Worm (Caenorhabditis elegans): ENCODE data around the gene mccc-1.

mccc-1 gene

DNA sequence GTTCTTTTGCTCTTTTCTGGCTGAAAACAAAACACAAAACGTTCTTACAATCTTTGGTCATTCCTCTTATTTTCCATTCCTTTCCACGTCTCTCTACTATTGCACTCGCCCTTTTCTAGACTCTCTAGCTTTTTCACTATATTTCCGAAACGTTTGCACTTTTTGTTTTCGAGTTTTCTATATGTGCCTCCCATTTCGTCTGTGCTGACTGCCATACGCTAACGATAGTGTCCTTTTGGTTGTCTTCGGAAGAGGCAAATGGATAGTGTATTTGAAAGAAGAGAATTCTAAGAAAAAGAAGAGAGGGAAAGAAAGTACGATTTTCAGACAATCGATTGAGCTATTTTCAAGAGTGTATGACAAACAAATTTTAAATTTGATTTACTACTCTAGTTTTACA, 11.6 kb upstream of the mccc-1 start (continued):
- TF ChIP-seq dmd-6 (GFP tag; IDR thresholded peaks at IDR 0.05) (peak; percentile 46; the same call in 1 of the 2 replicates), ztf-11 (tag; optimal IDR thresholded peaks at IDR 0.05) (no peak)

DNA sequence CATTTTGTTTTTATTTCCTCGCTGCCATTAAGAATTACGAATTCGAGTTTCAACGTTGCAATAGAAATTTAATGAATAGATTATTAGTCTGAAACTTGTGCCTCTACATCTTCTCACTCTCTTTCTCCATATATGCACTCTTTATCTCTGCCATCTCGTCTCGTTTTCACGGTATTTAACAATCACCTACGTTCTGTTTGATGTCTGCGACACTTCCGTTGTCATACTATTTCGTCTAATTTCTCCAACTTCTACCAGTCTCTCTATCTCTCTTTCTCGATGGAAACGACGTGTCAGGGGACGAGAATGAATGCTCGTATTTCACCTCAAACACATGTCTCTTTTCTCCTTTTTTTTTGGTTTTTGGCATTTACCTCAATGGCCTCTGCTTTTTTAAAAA, 10.5 kb upstream of the mccc-1 start:
- peak; percentile 30; the same call in 1 of the 2 replicates for TF ChIP-seq lin-1 (GFP tag; IDR thresholded peaks at IDR 0.05)
- peak; percentile 37 for TF ChIP-seq mes-2 (tag; optimal IDR thresholded peaks at IDR 0.05; ENCODE audit: poor library complexity, severe bottlenecking)
- TF ChIP-seq cey-2 (tag; optimal IDR thresholded peaks at IDR 0.05; ENCODE audit: borderline replicate concordance, insufficient read depth), result no peak
- TF ChIP-seq hlh-30 (tag; optimal IDR thresholded peaks at IDR 0.05; ENCODE audit: insufficient read depth), result peak; percentile 84
- no peak for TF ChIP-seq Y75B8A.6 (GFP tag; IDR thresholded peaks at IDR 0.05)
- no peak for TF ChIP-seq attf-4 (tag; optimal IDR thresholded peaks at IDR 0.05)
- peak; percentile 20 for TF ChIP-seq rbr-2 (tag; optimal IDR thresholded peaks at IDR 0.05)
- TF ChIP-seq mxl-3 (GFP tag; optimal IDR thresholded peaks at IDR 0.05), result peak; percentile 71
- no peak for TF ChIP-seq ceh-82 (tag; optimal IDR thresholded peaks at IDR 0.05)
- no peak for TF ChIP-seq ceh-28 (tag; optimal IDR thresholded peaks at IDR 0.05)
- peak; percentile 12 for TF ChIP-seq dpl-1 (GFP tag; optimal IDR thresholded peaks at IDR 0.05)
- TF ChIP-seq unc-62 (GFP tag; optimal IDR thresholded peaks at IDR 0.05 in 1 of 2), result peak in 1 of 2 experiments; percentile 14
- no peak for TF ChIP-seq unc-62 (tag; optimal IDR thresholded peaks at IDR 0.05)
- TF ChIP-seq Y48G9A.11 (GFP tag; IDR thresholded peaks at IDR 0.05), result no peak
- TF ChIP-seq T20F7.1 (GFP tag; optimal IDR thresholded peaks at IDR 0.05), result peak; percentile 26
- TF ChIP-seq nhr-11 (tag; optimal IDR thresholded peaks at IDR 0.05), result peak; percentile 53
- TF ChIP-seq nhr-48 (tag; optimal IDR thresholded peaks at IDR 0.05), result peak; percentile 60
- TF ChIP-seq nhr-77 (tag; optimal IDR thresholded peaks at IDR 0.05), result peak; percentile 17
- TF ChIP-seq hlh-11 (tag; optimal IDR thresholded peaks at IDR 0.05), result peak; percentile 71
- no peak for TF ChIP-seq F44E2.7 (GFP tag; IDR thresholded peaks at IDR 0.05)
- TF ChIP-seq madf-9 (GFP tag; conservative IDR thresholded peaks at IDR 0.05), result no peak
- no peak for TF ChIP-seq spr-3 (GFP tag; optimal IDR thresholded peaks at IDR 0.05)
- TF ChIP-seq unc-39 (tag; optimal IDR thresholded peaks at IDR 0.05), result no peak
- TF ChIP-seq ceh-20 (GFP tag; IDR thresholded peaks at IDR 0.05), result peak; percentile 9; the same call in 1 of the 2 replicates
- no peak for TF ChIP-seq daf-16 (GFP tag; optimal IDR thresholded peaks at IDR 0.05)
- TF ChIP-seq daf-16 (tag; optimal IDR thresholded peaks at IDR 0.05), result peak; percentile 42
- TF ChIP-seq dmd-6 (GFP tag; IDR thresholded peaks at IDR 0.05), result peak; percentile 61
- TF ChIP-seq mdl-1 (tag; optimal IDR thresholded peaks at IDR 0.05), result peak; percentile 26 to 55
- TF ChIP-seq lin-13 (GFP tag; optimal IDR thresholded peaks at IDR 0.05), result peak; percentile 13
- TF ChIP-seq hif-1 (tag; optimal IDR thresholded peaks at IDR 0.05), result peak in 1 of 2 experiments; percentile 8
- peak; percentile 9 for TF ChIP-seq pqm-1 (tag; optimal IDR thresholded peaks at IDR 0.05)
- TF ChIP-seq nhr-42 (GFP tag; IDR thresholded peaks at IDR 0.05), result no peak
- peak in 1 of 2 experiments; percentile 46 for TF ChIP-seq lsy-2 (tag; optimal IDR thresholded peaks at IDR 0.05)
- no peak for TF ChIP-seq nhr-25 (tag; optimal IDR thresholded peaks at IDR 0.05; ENCODE audit: borderline replicate concordance, insufficient read depth)
- peak; percentile 15 for TF ChIP-seq nhr-6 (tag; optimal IDR thresholded peaks at IDR 0.05)
- peak; percentile 60 for TF ChIP-seq aha-1 (tag)
- TF ChIP-seq dve-1 (tag; optimal IDR thresholded peaks at IDR 0.05; ENCODE audit: insufficient read depth), result peak; percentile 37
- peak; percentile 39 for TF ChIP-seq nhr-28 (tag; optimal IDR thresholded peaks at IDR 0.05)
- peak; percentile 56; the same call in 1 of the 2 replicates for TF ChIP-seq hmg-1.1 (GFP tag; IDR thresholded peaks at IDR 0.05)
- peak; percentile 66 for TF ChIP-seq mep-1 (tag; optimal IDR thresholded peaks at IDR 0.05)

All from whole organism, L4 larva.